Worm (Caenorhabditis elegans): ENCODE measurements around the gene slcf-1.

DNA sequence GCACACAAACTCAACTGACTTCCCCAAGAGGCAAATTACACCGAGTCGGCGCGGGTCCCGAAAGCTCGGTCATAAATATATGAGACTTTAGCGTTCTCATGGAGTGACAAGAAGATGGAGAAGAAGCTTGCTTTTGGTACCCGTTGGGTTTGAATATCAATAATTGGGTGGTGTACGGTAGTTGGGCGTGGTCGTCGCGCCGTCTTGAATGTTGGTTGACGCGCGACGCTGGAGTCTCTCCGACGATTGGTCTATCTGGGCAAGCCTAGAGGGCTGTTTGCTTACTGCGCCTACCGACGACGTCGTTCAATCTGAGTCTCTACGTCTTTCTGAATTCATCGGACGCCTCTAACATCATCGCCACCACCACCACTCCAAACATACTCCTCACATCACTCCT lies 14.3 kb upstream of the slcf-1 start:
- TF ChIP-seq him-1 (tag; optimal IDR thresholded peaks at IDR 0.05) (no peak), dao-5 (tag; optimal IDR thresholded peaks at IDR 0.05) (no peak)

Data from whole organism, L4/young adult.